Fruit fly (Drosophila melanogaster) whole organism, embryonic: ENCODE measurements around the gene DEF8.

Experiments used
- Ada2b ChIP-seq: fragments of 200-800 bp; sonication (Bioruptor generic); IDR thresholded peaks from 2 replicates; pipeline ENCODE4 v1.3.6; 2022; ENCODE audit warnings: missing biosample characterization, missing genetic modification characterization
- Atf3 ChIP-seq: fragments of 200-800 bp; sonication (Bioruptor generic); optimal IDR thresholded peaks from 3 replicates; lab custom pipeline; 2016; ENCODE audit warnings: missing biosample characterization, missing genetic modification characterization
- BEAF-32 ChIP-seq: fragments of 200-800 bp; sonication (Bioruptor generic); optimal IDR thresholded peaks from 3 replicates; lab custom pipeline; 2017; ENCODE audit warnings: missing biosample characterization, missing genetic modification characterization, mild to moderate bottlenecking, moderate library complexity, missing genetic modification reagents
- CG10462 ChIP-seq: fragments of 200-800 bp; sonication (Bioruptor generic); optimal IDR thresholded peaks from 2 replicates; lab custom pipeline; 2016; ENCODE audit warnings: missing biosample characterization, missing genetic modification characterization
- CG11696 ChIP-seq: fragments of 200-800 bp; sonication (Bioruptor generic); IDR thresholded peaks from 2 replicates; pipeline ENCODE4 v1.3.6; 2022; ENCODE audit warnings: missing biosample characterization, missing genetic modification characterization
- CG15011 ChIP-seq: fragments of 200-800 bp; sonication (Bioruptor generic); optimal IDR thresholded peaks from 3 replicates; lab custom pipeline; 2018; ENCODE audit warnings: missing biosample characterization, mild to moderate bottlenecking, missing genetic modification characterization
- CG1602 ChIP-seq: fragments of 200-800 bp; sonication (Bioruptor generic); optimal IDR thresholded peaks from 3 replicates; lab custom pipeline; 2016; ENCODE audit warnings: missing biosample characterization, missing genetic modification characterization
- CG17912 ChIP-seq: fragments of 200-800 bp; sonication (Bioruptor generic); optimal IDR thresholded peaks from 2 replicates; lab custom pipeline; 2018; ENCODE audit warnings: missing biosample characterization, mild to moderate bottlenecking, missing genetic modification characterization
- CG18011 ChIP-seq: fragments of 200-800 bp; sonication (Bioruptor generic); optimal IDR thresholded peaks from 2 replicates; lab custom pipeline; 2017; ENCODE audit warnings: missing biosample characterization, missing genetic modification characterization, mild to moderate bottlenecking, moderate library complexity, missing genotype
- CG18599 ChIP-seq: fragments of 200-800 bp; sonication (Bioruptor generic); optimal IDR thresholded peaks from 3 replicates; lab custom pipeline; 2017; ENCODE audit warnings: missing biosample characterization, missing genetic modification characterization, mild to moderate bottlenecking, moderate library complexity, missing genetic modification reagents
- CG2116 ChIP-seq: fragments of 200-800 bp; sonication (Bioruptor generic); optimal IDR thresholded peaks from 3 replicates; lab custom pipeline; 2018; ENCODE audit warnings: missing biosample characterization, mild to moderate bottlenecking, missing genetic modification characterization
- CG6254 ChIP-seq: fragments of 200-800 bp; sonication (Bioruptor generic); optimal IDR thresholded peaks from 3 replicates; lab custom pipeline; 2017; ENCODE audit warnings: mild to moderate bottlenecking, missing biosample characterization, missing genetic modification reagents, missing genetic modification characterization
- CG6689 ChIP-seq: fragments of 200-800 bp; sonication (Bioruptor generic); IDR thresholded peaks from 2 replicates; pipeline ENCODE4 v1.3.6; 2022; ENCODE audit warnings: missing biosample characterization, missing genetic modification characterization
- CG7963 ChIP-seq: fragments of 200-800 bp; sonication (Bioruptor generic); IDR thresholded peaks from 3 replicates; pipeline ENCODE4 v1.3.6; 2022; ENCODE audit warnings: missing biosample characterization, missing genetic modification characterization; ENCODE audit not compliant: partially characterized antibody
- CG8359 ChIP-seq: fragments of 200-800 bp; sonication (Bioruptor generic); optimal IDR thresholded peaks from 2 replicates; lab custom pipeline; 2017; ENCODE audit warnings: missing biosample characterization, mild to moderate bottlenecking, missing genetic modification characterization, borderline replicate concordance
- CG8388 ChIP-seq: fragments of 200-800 bp; sonication (Bioruptor generic); optimal IDR thresholded peaks from 2 replicates; lab custom pipeline; 2019; ENCODE audit warnings: missing biosample characterization, mild to moderate bottlenecking, missing genetic modification characterization, moderate library complexity
- CG9727 ChIP-seq: fragments of 200-800 bp; sonication (Bioruptor generic); optimal IDR thresholded peaks from 3 replicates; lab custom pipeline; 2017; ENCODE audit warnings: missing biosample characterization, mild to moderate bottlenecking, missing genetic modification characterization
- CrebB ChIP-seq: fragments of 200-800 bp; sonication (Bioruptor generic); optimal IDR thresholded peaks from 3 replicates; lab custom pipeline; 2018; ENCODE audit warnings: missing biosample characterization, mild to moderate bottlenecking, missing genetic modification characterization
- Doc3 ChIP-seq: fragments of 200-800 bp; sonication (Bioruptor generic); IDR thresholded peaks from 3 replicates; pipeline ENCODE4 v1.3.6; 2022; ENCODE audit warnings: missing biosample characterization, missing genetic modification characterization; ENCODE audit not compliant: partially characterized antibody
- E2f1 ChIP-seq: fragments of 200-800 bp; sonication (Bioruptor generic); IDR thresholded peaks from 2 replicates; pipeline ENCODE4 v1.3.6; 2022; ENCODE audit warnings: missing biosample characterization, missing genetic modification characterization
- HLHmδ ChIP-seq: fragments of 200-800 bp; sonication (Bioruptor generic); optimal IDR thresholded peaks from 2 replicates; lab custom pipeline; 2018; ENCODE audit warnings: missing biosample characterization, mild to moderate bottlenecking, missing genetic modification characterization, moderate library complexity
- HmgZ ChIP-seq: fragments of 200-800 bp; sonication (Bioruptor generic); optimal IDR thresholded peaks from 2 replicates; lab custom pipeline; 2018; ENCODE audit warnings: missing biosample characterization, mild to moderate bottlenecking, missing genetic modification characterization
- Lhr ChIP-seq: fragments of 200-800 bp; sonication (Bioruptor generic); optimal IDR thresholded peaks from 3 replicates; lab custom pipeline; 2017; ENCODE audit warnings: mild to moderate bottlenecking, missing biosample characterization, missing genetic modification reagents, missing genetic modification characterization
- NK7.1 ChIP-seq: fragments of 200-800 bp; sonication (Bioruptor generic); optimal IDR thresholded peaks from 3 replicates; lab custom pipeline; 2016; ENCODE audit warnings: missing biosample characterization, missing genetic modification characterization
- Sry-β ChIP-seq: fragments of 200-800 bp; sonication (Bioruptor generic); optimal IDR thresholded peaks from 2 replicates; lab custom pipeline; 2018; ENCODE audit warnings: missing biosample characterization, mild to moderate bottlenecking, missing genetic modification characterization, moderate library complexity
- Stat92E ChIP-seq, 3 experiments: fragments of >200 bp in 2 of 3; fragments of 200-800 bp in 1 of 3; sonication (Bioruptor generic) in 1 of 3; optimal IDR thresholded peaks; 2 replicates each; lab custom pipeline; 2017 to 2019; ENCODE audit warnings: missing biosample characterization in 3 of 3, missing genetic modification characterization in 3 of 3, mild to moderate bottlenecking in 1 of 3, moderate library complexity in 1 of 3
- aop ChIP-seq: fragments of 200-800 bp; sonication (Bioruptor generic); IDR thresholded peaks from 2 replicates; pipeline ENCODE4 v1.3.6; 2022; ENCODE audit warnings: missing biosample characterization, missing genetic modification characterization
- ap ChIP-seq: fragments of 200-800 bp; sonication (Bioruptor generic); IDR thresholded peaks from 2 replicates; pipeline ENCODE4 v1.3.6; 2022; ENCODE audit warnings: missing biosample characterization, missing genetic modification characterization
- ara ChIP-seq: fragments of 200-800 bp; sonication (Bioruptor generic); IDR thresholded peaks from 2 replicates; pipeline ENCODE4 v1.3.6; 2022; ENCODE audit warnings: missing biosample characterization, missing genetic modification characterization
- bab2 ChIP-seq: fragments of 200-800 bp; sonication (Bioruptor generic); optimal IDR thresholded peaks from 2 replicates; lab custom pipeline; 2016; ENCODE audit warnings: missing biosample characterization, missing genetic modification characterization
- ci ChIP-seq: fragments of 200-800 bp; sonication (Bioruptor generic); IDR thresholded peaks from 3 replicates; pipeline ENCODE4 v1.3.6; 2022; ENCODE audit warnings: missing biosample characterization, missing genetic modification characterization
- dan ChIP-seq: fragments of 200-800 bp; sonication (Bioruptor generic); IDR thresholded peaks from 2 replicates; pipeline ENCODE4 v1.3.6; 2022; ENCODE audit warnings: missing biosample characterization, missing genetic modification characterization
- dm ChIP-seq: fragments of 200-800 bp; sonication (Bioruptor generic); optimal IDR thresholded peaks from 3 replicates; lab custom pipeline; 2016; ENCODE audit warnings: missing biosample characterization, missing genetic modification characterization
- dmrt99B ChIP-seq: fragments of 200-800 bp; sonication (Bioruptor generic); optimal IDR thresholded peaks from 2 replicates; lab custom pipeline; 2018; ENCODE audit warnings: missing biosample characterization, mild to moderate bottlenecking, missing genetic modification characterization, moderate library complexity
- dpn ChIP-seq, 2 experiments: fragments of 200-800 bp; sonication (Bioruptor generic); optimal IDR thresholded peaks; 3 replicates each; lab custom pipeline; 2016; ENCODE audit warnings: missing biosample characterization in 2 of 2, missing genetic modification characterization in 2 of 2
- fd3F ChIP-seq: fragments of 200-800 bp; sonication (Bioruptor generic); optimal IDR thresholded peaks from 2 replicates; lab custom pipeline; 2018; ENCODE audit warnings: missing biosample characterization, mild to moderate bottlenecking, missing genetic modification characterization, moderate library complexity
- gsb ChIP-seq: fragments of 200-800 bp; sonication (Bioruptor generic); IDR thresholded peaks from 2 replicates; pipeline ENCODE4 v1.3.6; 2022; ENCODE audit warnings: missing biosample characterization, missing genetic modification characterization
- gsb-n ChIP-seq: fragments of 200-800 bp; sonication (Bioruptor generic); optimal IDR thresholded peaks from 3 replicates; lab custom pipeline; 2018; ENCODE audit warnings: missing biosample characterization, mild to moderate bottlenecking, missing genetic modification characterization
- hkb ChIP-seq, 2 experiments: fragments of 200-800 bp in 1 of 2; fragments of >200 bp in 1 of 2; sonication (Bioruptor generic) in 1 of 2; IDR thresholded peaks in 1 of 2; optimal IDR thresholded peaks in 1 of 2; 2 replicates each; pipeline versions ENCODE4 v1.3.6 to Lab custom; 2017 to 2022; ENCODE audit warnings: missing biosample characterization in 1 of 2, missing genetic modification characterization in 1 of 2
- jing ChIP-seq: fragments of 200-800 bp; sonication (Bioruptor generic); optimal IDR thresholded peaks from 2 replicates; lab custom pipeline; 2018; ENCODE audit warnings: missing biosample characterization, mild to moderate bottlenecking, missing genetic modification characterization
- knrl ChIP-seq: fragments of 200-800 bp; sonication (Bioruptor generic); IDR thresholded peaks from 3 replicates; pipeline ENCODE4 v1.3.6; 2022; ENCODE audit warnings: missing biosample characterization, missing genetic modification characterization; ENCODE audit not compliant: partially characterized antibody
- lbe ChIP-seq: fragments of 200-800 bp; sonication (Bioruptor generic); optimal IDR thresholded peaks from 2 replicates; lab custom pipeline; 2016; ENCODE audit warnings: missing biosample characterization, mild to moderate bottlenecking, missing genetic modification characterization
- maf-S ChIP-seq: fragments of 200-800 bp; sonication (Bioruptor generic); optimal IDR thresholded peaks from 2 replicates; lab custom pipeline; 2016; ENCODE audit warnings: missing biosample characterization, missing genetic modification characterization
- nmo ChIP-seq: fragments of 200-800 bp; sonication (Bioruptor generic); optimal IDR thresholded peaks from 2 replicates; lab custom pipeline; 2018; ENCODE audit warnings: missing biosample characterization, mild to moderate bottlenecking, missing genetic modification characterization, moderate library complexity
- pzg ChIP-seq: fragments of 200-800 bp; sonication (Bioruptor generic); optimal IDR thresholded peaks from 3 replicates; lab custom pipeline; 2018; ENCODE audit warnings: missing biosample characterization, mild to moderate bottlenecking, missing genetic modification characterization, moderate library complexity
- sens ChIP-seq: fragments of 200-800 bp; sonication (Bioruptor generic); peaks from one replicate; lab custom pipeline; 2016; ENCODE audit warnings: missing biosample characterization, missing genetic modification characterization
- slbo ChIP-seq: fragments of 200-800 bp; sonication (Bioruptor generic); IDR thresholded peaks from 2 replicates; pipeline ENCODE4 v1.3.6; 2022; ENCODE audit warnings: missing biosample characterization, missing genetic modification characterization
- sr ChIP-seq: fragments of 200-800 bp; sonication (Bioruptor generic); IDR thresholded peaks from 3 replicates; pipeline ENCODE4 v1.3.6; 2022; ENCODE audit warnings: missing biosample characterization, missing genetic modification characterization
- vnd ChIP-seq: fragments of 200-800 bp; sonication (Bioruptor generic); IDR thresholded peaks from 3 replicates; pipeline ENCODE4 v1.3.6; 2022; ENCODE audit warnings: missing biosample characterization, missing genetic modification characterization; ENCODE audit not compliant: partially characterized antibody
- zen ChIP-seq: fragments of 200-800 bp; sonication (Bioruptor generic); optimal IDR thresholded peaks from 3 replicates; lab custom pipeline; 2018; ENCODE audit warnings: missing biosample characterization, mild to moderate bottlenecking, missing genetic modification characterization, moderate library complexity

Gene DEF8

DNA sequence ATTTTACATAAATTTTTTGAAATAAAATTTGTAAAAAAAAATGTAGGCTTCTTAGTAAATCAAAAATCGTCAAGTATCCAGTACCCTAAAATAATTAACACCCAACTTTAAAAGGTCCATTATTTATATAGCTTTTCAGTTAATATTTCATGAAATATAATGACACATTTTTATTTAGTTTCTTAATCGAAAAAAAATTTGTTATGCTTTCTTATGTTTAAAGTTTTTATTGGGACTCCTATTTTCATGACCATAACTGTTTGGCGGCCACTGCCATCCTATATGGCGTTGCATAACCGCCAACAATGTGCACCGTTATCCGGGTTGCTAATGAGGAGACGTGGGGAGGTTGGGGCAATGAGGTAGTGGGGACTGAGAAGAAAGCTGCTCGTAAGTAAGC, 23.4 kb upstream of the DEF8 start:
- no peak for TF ChIP-seq jing (GFP tag; lab: Kevin White, UChicago)
- no peak for TF ChIP-seq vnd (GFP tag; lab: Robert Waterston, UW)
- TF ChIP-seq ara: no peak
- peak; percentile 58 for TF ChIP-seq CG11696
- TF ChIP-seq sr (GFP tag; lab: Robert Waterston, UW): no peak
- no peak for TF ChIP-seq fd3F (GFP tag; lab: Kevin White, UChicago)
- TF ChIP-seq aop (GFP tag; lab: Robert Waterston, UW): no peak
- no peak for TF ChIP-seq Lhr (GFP tag; lab: Kevin White, UChicago)
- no peak for TF ChIP-seq CG15011 (GFP tag; lab: Kevin White, UChicago)
- TF ChIP-seq gsb-n (tag; lab: Kevin White, UChicago): no peak
- no peak for TF ChIP-seq CG17912
- no peak for TF ChIP-seq E2f1 (GFP tag; lab: Robert Waterston, UW)
- TF ChIP-seq CrebB: no peak
- no peak for TF ChIP-seq Stat92E (GFP tag; optimal IDR thresholded peaks at IDR 0.05; lab: Kevin White, UChicago)
- no peak for TF ChIP-seq bab2 (GFP tag; lab: Kevin White, UChicago)
- TF ChIP-seq knrl (GFP tag; lab: Robert Waterston, UW): no peak
- TF ChIP-seq HLHmδ: no peak
- no peak for TF ChIP-seq CG8359 (GFP tag; lab: Kevin White, UChicago)
- TF ChIP-seq CG7963 (GFP tag; lab: Robert Waterston, UW): no peak
- TF ChIP-seq CG10462 (GFP tag; lab: Kevin White, UChicago): no peak
- TF ChIP-seq CG6254 (GFP tag; lab: Kevin White, UChicago): no peak
- TF ChIP-seq CG8388: no peak
- no peak for TF ChIP-seq CG9727 (GFP tag; lab: Kevin White, UChicago)
- no peak for TF ChIP-seq dpn (GFP tag; optimal IDR thresholded peaks at IDR 0.05; lab: Kevin White, UChicago)
- TF ChIP-seq maf-S (GFP tag; lab: Kevin White, UChicago): no peak
- TF ChIP-seq dm: no peak
- TF ChIP-seq NK7.1 (GFP tag; lab: Kevin White, UChicago): no peak
- no peak for TF ChIP-seq gsb (GFP tag; lab: Robert Waterston, UW)
- TF ChIP-seq CG18599 (GFP tag; lab: Kevin White, UChicago): no peak
- TF ChIP-seq dmrt99B (tag; lab: Kevin White, UChicago): peak; percentile 21
- TF ChIP-seq zen: no peak
- no peak for TF ChIP-seq CG6689 (GFP tag; lab: Robert Waterston, UW)
- TF ChIP-seq ci (GFP tag; lab: Robert Waterston, UW): peak; percentile 20; the same call in 1 of the 3 replicates
- TF ChIP-seq HmgZ (tag; lab: Kevin White, UChicago): no peak
- TF ChIP-seq Atf3 (GFP tag; lab: Kevin White, UChicago): no peak
- no peak for TF ChIP-seq dan
- TF ChIP-seq slbo: no peak
- no peak for TF ChIP-seq BEAF-32 (GFP tag; lab: Kevin White, UChicago)
- no peak for TF ChIP-seq CG2116
- TF ChIP-seq sens (GFP tag; lab: Kevin White, UChicago): peak; percentile 44
- no peak for TF ChIP-seq CG18011 (GFP tag; lab: Kevin White, UChicago)
- no peak for TF ChIP-seq ap
- no peak for TF ChIP-seq Sry-β (GFP tag; lab: Kevin White, UChicago)
- no peak for TF ChIP-seq pzg
- TF ChIP-seq Ada2b: no peak
- TF ChIP-seq CG1602: no peak
- no peak for TF ChIP-seq Doc3
- no peak for TF ChIP-seq lbe
- no peak for TF ChIP-seq hkb (optimal IDR thresholded peaks at IDR 0.05; lab: Kevin White, UChicago)
- no peak; the same call in 1 of the 2 replicates for TF ChIP-seq hkb (GFP tag; IDR thresholded peaks at IDR 0.05; lab: Robert Waterston, UW)
- no peak for TF ChIP-seq nmo (GFP tag; lab: Kevin White, UChicago)
